Fruit fly (Drosophila melanogaster) whole organism, prepupa: Measurements from ENCODE around the gene Ubr3.

Source experiments
- CG10631 ChIP-seq: fragments of 200-800 bp; sonication (Bioruptor generic); optimal IDR thresholded peaks from 2 replicates; lab custom pipeline; 2016; ENCODE audit warnings: missing biosample characterization, missing genetic modification characterization
- CG10669 ChIP-seq: fragments of 200-800 bp; sonication (Bioruptor generic); optimal IDR thresholded peaks from 3 replicates; lab custom pipeline; 2018; ENCODE audit warnings: missing biosample characterization, mild to moderate bottlenecking, missing genetic modification characterization, moderate library complexity
- CG11762 ChIP-seq: fragments of 200-800 bp; sonication (Bioruptor generic); optimal IDR thresholded peaks from 3 replicates; lab custom pipeline; 2016; ENCODE audit warnings: missing biosample characterization, missing genetic modification characterization; ENCODE audit not compliant: insufficient read depth
- CG15336 ChIP-seq: fragments of 200-800 bp; sonication (Bioruptor generic); IDR thresholded peaks from 2 replicates; pipeline ENCODE4 v1.3.6; 2022; ENCODE audit warnings: missing biosample characterization, missing genetic modification characterization
- CG1621 ChIP-seq: fragments of 200-800 bp; sonication (Bioruptor generic); optimal IDR thresholded peaks from 3 replicates; lab custom pipeline; 2018; ENCODE audit warnings: missing biosample characterization, mild to moderate bottlenecking, missing genetic modification characterization
- CG16779 ChIP-seq: fragments of 200-800 bp; sonication (Bioruptor generic); optimal IDR thresholded peaks from 3 replicates; lab custom pipeline; 2017; ENCODE audit warnings: missing biosample characterization, mild to moderate bottlenecking, missing genetic modification characterization
- CG3032 ChIP-seq: fragments of 200-800 bp; optimal IDR thresholded peaks from 2 replicates; lab custom pipeline; 2019; ENCODE audit warnings: missing biosample characterization, mild to moderate bottlenecking, missing genetic modification characterization, moderate library complexity
- CG31627 ChIP-seq: fragments of 200-800 bp; sonication (Bioruptor generic); optimal IDR thresholded peaks from 3 replicates; lab custom pipeline; 2016; ENCODE audit warnings: missing biosample characterization, missing genetic modification characterization
- CG3919 ChIP-seq: fragments of 200-800 bp; sonication (Bioruptor generic); optimal IDR thresholded peaks from 3 replicates; lab custom pipeline; 2016; ENCODE audit warnings: missing biosample characterization, missing genetic modification characterization
- CG6163 ChIP-seq: fragments of 200-800 bp; sonication (Bioruptor generic); IDR thresholded peaks from 3 replicates; pipeline ENCODE4 v1.3.6; 2022; ENCODE audit warnings: missing biosample characterization, missing genetic modification characterization
- CG6276 ChIP-seq: fragments of 200-800 bp; sonication (Bioruptor generic); optimal IDR thresholded peaks from 2 replicates; lab custom pipeline; 2017; ENCODE audit warnings: missing biosample characterization, mild to moderate bottlenecking, missing genetic modification characterization
- CG6808 ChIP-seq: fragments of 200-800 bp; sonication (Bioruptor generic); optimal IDR thresholded peaks from 3 replicates; lab custom pipeline; 2017; ENCODE audit warnings: missing biosample characterization, missing genetic modification characterization, mild to moderate bottlenecking, moderate library complexity, missing genetic modification reagents
- CG7368 ChIP-seq: fragments of 200-800 bp; sonication (Bioruptor generic); optimal IDR thresholded peaks from 3 replicates; lab custom pipeline; 2016; ENCODE audit warnings: missing biosample characterization, missing genetic modification characterization
- CG8119 ChIP-seq: fragments of 200-800 bp; sonication (Bioruptor generic); IDR thresholded peaks from 3 replicates; pipeline ENCODE4 v1.3.6; 2022; ENCODE audit warnings: missing biosample characterization, missing genetic modification characterization
- CG8319 ChIP-seq: fragments of 200-800 bp; sonication (Bioruptor generic); optimal IDR thresholded peaks from 3 replicates; lab custom pipeline; 2016; ENCODE audit warnings: missing biosample characterization, missing genetic modification characterization
- CG8632 ChIP-seq: fragments of 200-800 bp; sonication (Bioruptor generic); optimal IDR thresholded peaks from 3 replicates; lab custom pipeline; 2016; ENCODE audit warnings: missing biosample characterization, missing genetic modification characterization
- CG9139 ChIP-seq: fragments of 200-800 bp; sonication (Bioruptor generic); optimal IDR thresholded peaks from 3 replicates; lab custom pipeline; 2017; ENCODE audit warnings: missing biosample characterization, mild to moderate bottlenecking, missing genetic modification characterization
- Eip75B ChIP-seq: fragments of 200-800 bp; sonication (Bioruptor generic); optimal IDR thresholded peaks from 3 replicates; lab custom pipeline; 2016; ENCODE audit warnings: missing biosample characterization, missing genetic modification characterization
- Eip78C ChIP-seq: fragments of 200-800 bp; sonication (Bioruptor generic); peaks from one replicate; lab custom pipeline; 2016; ENCODE audit warnings: missing biosample characterization, missing genetic modification characterization
- Ets21C ChIP-seq: fragments of 200-800 bp; sonication (Bioruptor generic); optimal IDR thresholded peaks from 3 replicates; lab custom pipeline; 2016; ENCODE audit warnings: missing biosample characterization, missing genetic modification characterization
- Hr38 ChIP-seq: sonication (Bioruptor generic); optimal IDR thresholded peaks from 2 replicates; lab custom pipeline; 2016; ENCODE audit warnings: missing biosample characterization, missing genetic modification characterization
- Hr39 ChIP-seq: fragments of 200-800 bp; sonication (Bioruptor generic); optimal IDR thresholded peaks from 2 replicates; lab custom pipeline; 2016; ENCODE audit warnings: missing biosample characterization, missing genetic modification characterization
- Hr4 ChIP-seq: fragments of 200-800 bp; sonication (Bioruptor generic); optimal IDR thresholded peaks from 3 replicates; lab custom pipeline; 2016; ENCODE audit warnings: missing biosample characterization, missing genetic modification characterization
- Lpt ChIP-seq: fragments of 200-800 bp; sonication (Bioruptor generic); optimal IDR thresholded peaks from 3 replicates; lab custom pipeline; 2016; ENCODE audit warnings: missing biosample characterization, missing genetic modification characterization
- Met ChIP-seq: fragments of 200-800 bp; sonication (Bioruptor generic); optimal IDR thresholded peaks from 3 replicates; lab custom pipeline; 2016; ENCODE audit warnings: missing biosample characterization, missing genetic modification characterization
- Smox ChIP-seq: fragments of 200-800 bp; sonication (Bioruptor generic); optimal IDR thresholded peaks from 3 replicates; lab custom pipeline; 2016; ENCODE audit warnings: missing biosample characterization, missing genetic modification characterization
- Sox14 ChIP-seq: fragments of 200-800 bp; sonication (Bioruptor generic); optimal IDR thresholded peaks from 3 replicates; lab custom pipeline; 2016; ENCODE audit warnings: missing biosample characterization, missing genetic modification characterization
- Sox15 ChIP-seq: fragments of 200-800 bp; sonication (Bioruptor generic); optimal IDR thresholded peaks from 3 replicates; lab custom pipeline; 2016; ENCODE audit warnings: missing biosample characterization, missing genetic modification characterization
- acj6 ChIP-seq: fragments of 200-800 bp; sonication (Bioruptor generic); optimal IDR thresholded peaks from 3 replicates; lab custom pipeline; 2016; ENCODE audit warnings: missing biosample characterization, missing genetic modification characterization
- dac ChIP-seq: fragments of 200-800 bp; sonication (Bioruptor generic); optimal IDR thresholded peaks from 2 replicates; lab custom pipeline; 2017; ENCODE audit warnings: missing biosample characterization, mild to moderate bottlenecking, missing genetic modification characterization
- dsx ChIP-seq: fragments of 200-800 bp; optimal IDR thresholded peaks from 3 replicates; lab custom pipeline; 2019; ENCODE audit warnings: missing biosample characterization, mild to moderate bottlenecking, missing genetic modification characterization, moderate library complexity; ENCODE audit not compliant: poor library complexity, severe bottlenecking
- eg ChIP-seq: fragments of 200-800 bp; sonication (Bioruptor generic); IDR thresholded peaks from 3 replicates; pipeline ENCODE4 v1.3.6; 2022; ENCODE audit warnings: missing biosample characterization, missing genetic modification characterization
- esn ChIP-seq: fragments of 200-800 bp; sonication (Bioruptor generic); optimal IDR thresholded peaks from 2 replicates; lab custom pipeline; 2016; ENCODE audit warnings: missing biosample characterization, mild to moderate bottlenecking, missing genetic modification characterization, moderate library complexity
- fd59A ChIP-seq: fragments of 200-800 bp; sonication (Bioruptor generic); optimal IDR thresholded peaks from 2 replicates; lab custom pipeline; 2017; ENCODE audit warnings: missing biosample characterization, mild to moderate bottlenecking, missing genetic modification characterization, missing genetic modification reagents
- fkh ChIP-seq: fragments of 200-800 bp; sonication (Bioruptor generic); optimal IDR thresholded peaks from 3 replicates; lab custom pipeline; 2017; ENCODE audit warnings: missing biosample characterization, mild to moderate bottlenecking, missing genetic modification characterization, moderate library complexity
- lz ChIP-seq: fragments of 200-800 bp; sonication (Bioruptor generic); optimal IDR thresholded peaks from 3 replicates; lab custom pipeline; 2016; ENCODE audit warnings: missing biosample characterization, missing genetic modification characterization
- net ChIP-seq: fragments of 200-800 bp; sonication (Bioruptor generic); optimal IDR thresholded peaks from 3 replicates; lab custom pipeline; 2016; ENCODE audit warnings: missing biosample characterization, missing genetic modification characterization
- pdm3 ChIP-seq: fragments of 200-800 bp; sonication (Bioruptor generic); optimal IDR thresholded peaks from 3 replicates; lab custom pipeline; 2016; ENCODE audit warnings: missing biosample characterization, missing genetic modification characterization
- ss ChIP-seq, 2 experiments: fragments of 200-800 bp; sonication (Bioruptor generic); optimal IDR thresholded peaks; 2 replicates in 1 of 2; 3 replicates in 1 of 2; lab custom pipeline; 2017 to 2018; ENCODE audit warnings: mild to moderate bottlenecking in 2 of 2, missing biosample characterization in 2 of 2, missing genetic modification characterization in 2 of 2, moderate library complexity in 1 of 2
- svp ChIP-seq: fragments of 200-800 bp; sonication (Bioruptor generic); peaks from one replicate; lab custom pipeline; 2016; ENCODE audit warnings: missing biosample characterization, missing genetic modification characterization
- topi ChIP-seq: fragments of 200-800 bp; sonication (Bioruptor generic); optimal IDR thresholded peaks from 3 replicates; lab custom pipeline; 2016; ENCODE audit warnings: missing biosample characterization, missing genetic modification characterization

The Ubr3 gene

dm6 chrX:7965761-7966555, 30.3 kb downstream of the Ubr3 start (continued):
- TF ChIP-seq CG6276 (GFP tag; lab: Kevin White, UChicago) (peak; percentile 34), CG3032 (tag; lab: Kevin White, UChicago) (no peak), CG7368 (no peak), eg (GFP tag; lab: Robert Waterston, UW) (peak; percentile 68; the same call in 2 of the 3 replicates), topi (GFP tag; lab: Kevin White, UChicago) (no peak)

dm6 chrX:7967052-7967847, 31.6 kb downstream of the Ubr3 start:
- TF ChIP-seq CG10631 (no peak), CG3919 (GFP tag; lab: Kevin White, UChicago) (no peak), dac (GFP tag; lab: Kevin White, UChicago) (no peak), Ets21C (GFP tag; lab: Kevin White, UChicago) (no peak), CG8119 (0 out of 3 replicates have a peak, but pooled peaks have one; percentile 15), Eip78C (GFP tag; lab: Kevin White, UChicago) (peak; percentile 49), Met (GFP tag; lab: Kevin White, UChicago) (no peak), Sox14 (GFP tag; lab: Kevin White, UChicago) (peak; percentile 69), CG6163 (GFP tag; lab: Robert Waterston, UW) (0 out of 3 replicates have a peak, but pooled peaks have one; percentile 38), acj6 (GFP tag; lab: Kevin White, UChicago) (no peak), svp (GFP tag; lab: Kevin White, UChicago) (peak; percentile 36), CG15336 (no peak), dsx (no peak), CG7368 (no peak), esn (no peak), fkh (GFP tag; lab: Kevin White, UChicago) (peak; percentile 83), CG11762 (GFP tag; lab: Kevin White, UChicago) (no peak), CG31627 (GFP tag; lab: Kevin White, UChicago) (no peak), CG6276 (GFP tag; lab: Kevin White, UChicago) (peak; percentile 20), eg (GFP tag; lab: Robert Waterston, UW) (no peak), CG6808 (peak; percentile 16)

- TF ChIP-seq ss (GFP tag; optimal IDR thresholded peaks at IDR 0.05; lab: Kevin White, UChicago) (peak in 1 of 2 experiments; percentile 56), CG16779 (no peak), CG8119 (0 out of 3 replicates have a peak, but pooled peaks have one; percentile 9), CG9139 (GFP tag; lab: Kevin White, UChicago) (peak; percentile 10), dsx (peak; percentile 14), Sox14 (GFP tag; lab: Kevin White, UChicago) (peak; percentile 28), Eip75B (GFP tag; lab: Kevin White, UChicago) (no peak)
These were observed 32.1 kb downstream of the Ubr3 start for dm6 chrX:7967848-7968143.

- TF ChIP-seq CG1621 (tag; lab: Kevin White, UChicago) (no peak), CG8319 (no peak), CG6163 (GFP tag; lab: Robert Waterston, UW) (no peak), net (GFP tag; lab: Kevin White, UChicago) (peak; percentile 5), eg (GFP tag; lab: Robert Waterston, UW) (0 out of 3 replicates have a peak, but pooled peaks have one; percentile 13), Lpt (GFP tag; lab: Kevin White, UChicago) (no peak), Smox (GFP tag; lab: Kevin White, UChicago) (peak; percentile 39), fd59A (GFP tag; lab: Kevin White, UChicago) (no peak), lz (GFP tag; lab: Kevin White, UChicago) (peak; percentile 40), CG6276 (GFP tag; lab: Kevin White, UChicago) (no peak), Sox15 (GFP tag; lab: Kevin White, UChicago) (peak; percentile 34), CG3032 (tag; lab: Kevin White, UChicago) (peak; percentile 36), Hr38 (GFP tag; lab: Kevin White, UChicago) (no peak), CG16779 (no peak), CG15336 (no peak), CG7368 (no peak), svp (GFP tag; lab: Kevin White, UChicago) (peak; percentile 59), pdm3 (peak; percentile 51), Hr4 (peak; percentile 18), Hr39 (GFP tag; lab: Kevin White, UChicago) (peak; percentile 9), CG8632 (GFP tag; lab: Kevin White, UChicago) (peak; percentile 53), CG10669 (GFP tag; lab: Kevin White, UChicago) (no peak), ss (GFP tag; optimal IDR thresholded peaks at IDR 0.05; lab: Kevin White, UChicago) (no peak), Eip78C (GFP tag; lab: Kevin White, UChicago) (peak; percentile 74)
These were observed 32.6 kb downstream of the Ubr3 start, which contains the start of gene sws for dm6 chrX:7968215-7968799. Gene sws (minus strand): TSS chrX:7968236.
